Fruit fly (Drosophila melanogaster) S2 (cell line): ENCODE data around the gene Kaz-m1.

Source experiments
- CG8478 ChIP-seq: fragments of >200 bp; optimal IDR thresholded peaks from 2 replicates; lab custom pipeline; 2018
- CTCF ChIP-seq, 2 experiments: fragments of >200 bp; optimal IDR thresholded peaks; 2 replicates each; lab custom pipeline; 2018

DNA sequence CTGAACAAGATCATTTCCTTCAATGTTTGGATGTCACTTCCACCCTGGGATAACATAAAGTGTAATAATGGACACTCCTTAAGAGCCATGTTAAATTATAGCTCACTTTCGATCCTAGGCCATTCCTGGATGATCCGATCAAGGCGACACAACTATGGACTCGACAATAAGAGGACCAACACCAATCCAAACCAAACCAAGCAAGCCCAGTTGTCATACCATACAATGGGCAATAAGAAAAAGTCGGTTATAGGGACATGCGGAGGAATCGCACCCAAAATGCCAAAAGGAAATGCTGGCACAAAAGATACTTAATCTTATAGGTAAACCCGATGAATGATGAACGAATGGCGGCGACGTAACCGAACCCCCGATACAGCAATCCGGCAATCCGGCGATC lies 12.5 kb upstream of the Kaz-m1 start:
- TF ChIP-seq CG8478 (lab: Kevin White, UChicago) (no peak), CTCF (optimal IDR thresholded peaks at IDR 0.05; lab: Kevin White, UChicago) (no peak)
